Worm (Caenorhabditis elegans): ENCODE data around the gene clc-18.

DNA sequence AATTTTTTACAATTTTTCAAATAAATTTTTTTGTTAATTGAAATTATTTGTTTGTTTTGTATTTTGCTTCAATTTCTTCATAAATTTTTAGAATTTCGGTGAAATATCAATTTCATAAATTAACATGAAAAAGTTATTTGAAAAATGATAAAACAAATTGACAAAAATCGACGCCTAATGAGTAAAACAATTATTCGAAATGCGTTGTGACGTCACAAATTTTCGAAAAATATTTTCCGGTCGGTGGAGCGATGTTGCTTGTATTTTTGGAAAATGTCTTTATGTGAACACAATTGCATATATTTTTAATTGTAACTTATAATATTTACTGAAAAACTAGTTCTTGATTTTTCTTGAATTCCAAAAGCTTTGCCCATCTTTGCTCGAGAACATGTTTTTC lies 29.2 kb downstream of the clc-18 start:
- TF ChIP-seq elt-2 (tag; optimal IDR thresholded peaks at IDR 0.05) (no peak), ama-1 (optimal IDR thresholded peaks at IDR 0.05) (no peak), fkh-8 (tag; optimal IDR thresholded peaks at IDR 0.05) (no peak), aly-2 (tag; optimal IDR thresholded peaks at IDR 0.05) (no peak), nhr-77 (tag; optimal IDR thresholded peaks at IDR 0.05) (no peak), fkh-10 (GFP tag; optimal IDR thresholded peaks at IDR 0.05) (no peak)
